Worm (Caenorhabditis elegans) whole organism, L1 larva: ENCODE measurements around the gene C26D10.7.

Source experiments
- C04F5.9 ChIP-seq: sonication (generic microtip); optimal IDR thresholded peaks from 2 replicates; lab custom pipeline; 2016; ENCODE audit warnings: missing genetic modification characterization, missing compliant biosample characterization
- C34B4.2 ChIP-seq: sonication (generic microtip); optimal IDR thresholded peaks from 2 replicates; lab custom pipeline; 2017; ENCODE audit warnings: mild to moderate bottlenecking, missing genetic modification characterization, missing compliant biosample characterization
- Y116A8C.19 ChIP-seq: sonication (generic microtip); optimal IDR thresholded peaks from 2 replicates; lab custom pipeline; 2016; ENCODE audit warnings: missing compliant biosample characterization, missing genetic modification characterization, borderline replicate concordance
- aha-1 ChIP-seq: fragments of 150-350 bp; optimal IDR thresholded peaks from 2 replicates; lab custom pipeline; 2014; ENCODE audit warnings: missing biosample characterization, missing genetic modification characterization
- aly-2 ChIP-seq: fragments of 150-350 bp; optimal IDR thresholded peaks from 2 replicates; lab custom pipeline; 2014; ENCODE audit warnings: missing biosample characterization, missing genetic modification characterization
- ama-1 ChIP-seq: fragments of 150-350 bp; optimal IDR thresholded peaks from 2 replicates; lab custom pipeline; 2014
- ceh-8 ChIP-seq: fragments of 200-800 bp; sonication (Bioruptor generic); optimal IDR thresholded peaks from 2 replicates; lab custom pipeline; 2018; ENCODE audit warnings: mild to moderate bottlenecking, missing genetic modification characterization, moderate library complexity, missing compliant biosample characterization
- ceh-82 ChIP-seq, 3 experiments: fragments of 150-350 bp in 1 of 3; sonication (generic microtip) in 2 of 3; optimal IDR thresholded peaks; 2 replicates each; lab custom pipeline; 2014 to 2017; ENCODE audit warnings: missing biosample characterization in 3 of 3, missing genetic modification characterization in 3 of 3
- ceh-88 ChIP-seq: fragments of 200-800 bp; sonication (Bioruptor generic); IDR thresholded peaks from 2 replicates; pipeline ENCODE4 v1.3.6; 2022; ENCODE audit warnings: missing genetic modification characterization, missing compliant biosample characterization
- ceh-90 ChIP-seq: sonication (generic microtip); optimal IDR thresholded peaks from 2 replicates; lab custom pipeline; 2016; ENCODE audit warnings: missing genetic modification characterization, missing compliant biosample characterization
- dpl-1 ChIP-seq, 3 experiments: fragments of 150-350 bp in 2 of 3; sonication (generic microtip) in 1 of 3; optimal IDR thresholded peaks; 2 replicates each; lab custom pipeline; 2014 to 2017; ENCODE audit warnings: missing biosample characterization in 3 of 3, missing genetic modification characterization in 3 of 3, missing genetic modification reagents in 3 of 3
- dsc-1 ChIP-seq: sonication (generic microtip); optimal IDR thresholded peaks from 2 replicates; lab custom pipeline; 2016; ENCODE audit warnings: mild to moderate bottlenecking, missing genetic modification characterization, missing compliant biosample characterization
- egl-13 ChIP-seq: sonication (generic microtip); optimal IDR thresholded peaks from 2 replicates; lab custom pipeline; 2016; ENCODE audit warnings: missing genotype, missing genetic modification reagents, missing genetic modification characterization, missing compliant biosample characterization
- egl-27 ChIP-seq, 2 experiments: fragments of 150-350 bp in 1 of 2; sonication (generic microtip); optimal IDR thresholded peaks; 3 replicates each; lab custom pipeline; 2017 to 2018; ENCODE audit warnings: missing biosample characterization in 2 of 2, missing genetic modification characterization in 2 of 2, missing genetic modification reagents in 2 of 2
- elt-2 ChIP-seq: sonication (generic microtip); optimal IDR thresholded peaks from 2 replicates; lab custom pipeline; 2016; ENCODE audit warnings: missing genetic modification characterization, mild to moderate bottlenecking, inconsistent platforms, missing compliant biosample characterization, missing genetic modification reagents
- elt-3 ChIP-seq, 6 experiments: fragments of 150-350 bp in 1 of 6; sonication (generic microtip); optimal IDR thresholded peaks; 2 replicates each; lab custom pipeline; 2017 to 2018; ENCODE audit warnings: missing biosample characterization in 6 of 6, missing genetic modification characterization in 6 of 6, inconsistent platforms in 1 of 6
- fkh-8 ChIP-seq: sonication (generic microtip); optimal IDR thresholded peaks from 2 replicates; lab custom pipeline; 2016; ENCODE audit warnings: mild to moderate bottlenecking, missing genetic modification characterization, missing compliant biosample characterization
- grh-1 ChIP-seq: fragments of 200-800 bp; sonication (Bioruptor generic); IDR thresholded peaks from 2 replicates; pipeline ENCODE4 v1.3.6; 2022; ENCODE audit warnings: missing genetic modification reagents, missing genetic modification characterization, missing compliant biosample characterization
- hlh-17 ChIP-seq: fragments of 200-800 bp; sonication (Bioruptor generic); optimal IDR thresholded peaks from 2 replicates; lab custom pipeline; 2018; ENCODE audit warnings: missing genetic modification characterization, mild to moderate bottlenecking, missing compliant biosample characterization, moderate library complexity, borderline replicate concordance
- hlh-4 ChIP-seq: sonication (generic microtip); optimal IDR thresholded peaks from 2 replicates; lab custom pipeline; 2016; ENCODE audit warnings: mild to moderate bottlenecking, missing genetic modification characterization, missing compliant biosample characterization
- hpl-2 ChIP-seq: fragments of 150-350 bp; optimal IDR thresholded peaks from 2 replicates; lab custom pipeline; 2014; ENCODE audit warnings: missing biosample characterization, missing genetic modification reagents, missing genetic modification characterization
- irx-1 ChIP-seq: sonication (generic microtip); optimal IDR thresholded peaks from 2 replicates; lab custom pipeline; 2016; ENCODE audit warnings: missing genetic modification characterization, missing compliant biosample characterization
- jun-1 ChIP-seq: fragments of 150-350 bp; optimal IDR thresholded peaks from 2 replicates; lab custom pipeline; 2014; ENCODE audit warnings: missing biosample characterization, missing genetic modification reagents, missing genetic modification characterization
- lin-13 ChIP-seq: fragments of 150-350 bp; optimal IDR thresholded peaks from 2 replicates; lab custom pipeline; 2014; ENCODE audit warnings: missing biosample characterization, missing genetic modification reagents, missing genetic modification characterization
- lin-15B ChIP-seq: fragments of 150-350 bp; sonication (generic microtip); optimal IDR thresholded peaks from 3 replicates; lab custom pipeline; 2014; ENCODE audit warnings: missing biosample characterization, missing genetic modification characterization
- lin-35 ChIP-seq, 2 experiments: fragments of 150-350 bp; optimal IDR thresholded peaks; 2 replicates each; lab custom pipeline; 2014; ENCODE audit warnings: missing biosample characterization in 2 of 2, missing genetic modification characterization in 2 of 2, missing genetic modification reagents in 2 of 2
- lin-39 ChIP-seq: fragments of 150-350 bp; optimal IDR thresholded peaks from 2 replicates; lab custom pipeline; 2014; ENCODE audit warnings: missing biosample characterization, missing genetic modification reagents, missing genetic modification characterization
- mef-2 ChIP-seq: fragments of 150-350 bp; optimal IDR thresholded peaks from 2 replicates; lab custom pipeline; 2014; ENCODE audit warnings: missing biosample characterization, missing genetic modification characterization
- nhr-20 ChIP-seq: sonication (generic microtip); optimal IDR thresholded peaks from 2 replicates; lab custom pipeline; 2016; ENCODE audit warnings: mild to moderate bottlenecking, missing genetic modification characterization, missing compliant biosample characterization
- nhr-47 ChIP-seq: sonication (generic microtip); optimal IDR thresholded peaks from 2 replicates; lab custom pipeline; 2016; ENCODE audit warnings: mild to moderate bottlenecking, missing genetic modification characterization, moderate library complexity, missing compliant biosample characterization
- nhr-71 ChIP-seq: sonication (generic microtip); optimal IDR thresholded peaks from 2 replicates; lab custom pipeline; 2016; ENCODE audit warnings: mild to moderate bottlenecking, missing genetic modification characterization, moderate library complexity, missing compliant biosample characterization
- nhr-76 ChIP-seq: sonication (generic microtip); optimal IDR thresholded peaks from 2 replicates; lab custom pipeline; 2017; ENCODE audit warnings: missing biosample characterization, missing genetic modification characterization
- nhr-77 ChIP-seq: fragments of 150-350 bp; optimal IDR thresholded peaks from 2 replicates; lab custom pipeline; 2014; ENCODE audit warnings: missing biosample characterization, missing genetic modification characterization
- nhr-90 ChIP-seq: sonication (generic microtip); optimal IDR thresholded peaks from 2 replicates; lab custom pipeline; 2016; ENCODE audit warnings: mild to moderate bottlenecking, missing genetic modification characterization, missing compliant biosample characterization; ENCODE audit not compliant: poor library complexity
- pag-3 ChIP-seq: sonication (generic microtip); optimal IDR thresholded peaks from 2 replicates; lab custom pipeline; 2017; ENCODE audit warnings: missing genetic modification characterization, mild to moderate bottlenecking, missing compliant biosample characterization, antibody characterized with exemption, borderline replicate concordance; ENCODE audit not compliant: insufficient read depth
- snpc-4 ChIP-seq: fragments of 150-350 bp; optimal IDR thresholded peaks from 2 replicates; lab custom pipeline; 2014; ENCODE audit warnings: missing biosample characterization, missing genetic modification characterization
- sptf-1 ChIP-seq: fragments of 150-350 bp; optimal IDR thresholded peaks from 2 replicates; lab custom pipeline; 2014; ENCODE audit warnings: missing biosample characterization, missing genetic modification characterization
- swsn-7 ChIP-seq: sonication (generic microtip); optimal IDR thresholded peaks from 2 replicates; lab custom pipeline; 2016; ENCODE audit warnings: missing genetic modification characterization, missing compliant biosample characterization
- tbx-2 ChIP-seq: sonication (generic microtip); optimal IDR thresholded peaks from 2 replicates; lab custom pipeline; 2016; ENCODE audit warnings: missing genetic modification characterization, missing compliant biosample characterization
- zip-4 ChIP-seq: fragments of 200-800 bp; sonication (Bioruptor generic); optimal IDR thresholded peaks from 2 replicates; lab custom pipeline; 2018; ENCODE audit warnings: mild to moderate bottlenecking, missing genetic modification characterization, moderate library complexity, missing compliant biosample characterization
- ztf-11 ChIP-seq, 2 experiments: sonication (generic microtip); optimal IDR thresholded peaks; 2 replicates each; lab custom pipeline; 2016 to 2017; ENCODE audit warnings: missing genetic modification characterization in 2 of 2, missing biosample characterization in 1 of 2, missing compliant biosample characterization in 1 of 2
- ztf-4 ChIP-seq: fragments of 150-350 bp; optimal IDR thresholded peaks from 2 replicates; lab custom pipeline; 2014; ENCODE audit warnings: missing biosample characterization, missing genetic modification characterization

Gene C26D10.7

ce11 chrII:8325002-8325539 is 8.7 kb upstream of the C26D10.7 start, which contains the start of the genes ran-3 and C26D10.3 (continued):
- TF ChIP-seq Y116A8C.19 (no peak), pag-3 (tag; lab: Kevin White, UChicago) (no peak), C34B4.2 (tag; lab: Kevin White, UChicago) (no peak), egl-27 (tag; optimal IDR thresholded peaks at IDR 0.05; lab: Kevin White, UChicago) (no peak), ceh-90 (tag; lab: Kevin White, UChicago) (no peak)
- TF ChIP-seq, all 84 proteins: peak for 28

ce11 chrII:8326228-8326960 is 7.3 kb upstream of the C26D10.7 start:
- TF ChIP-seq irx-1 (tag; lab: Kevin White, UChicago) (no peak), nhr-71 (tag; lab: Kevin White, UChicago) (no peak), hlh-4 (tag; lab: Kevin White, UChicago) (no peak), snpc-4 (tag; lab: Kevin White, UChicago) (no peak), Y116A8C.19 (no peak), dsc-1 (tag; lab: Kevin White, UChicago) (no peak), grh-1 (no peak), nhr-47 (tag; lab: Kevin White, UChicago) (peak; percentile 5), ztf-4 (tag; lab: Kevin White, UChicago) (no peak)

ce11 chrII:8327450-8327849 is 6.3 kb upstream of the C26D10.7 start:
- TF ChIP-seq lin-35 (GFP tag; optimal IDR thresholded peaks at IDR 0.05; lab: Kevin White, UChicago), result no peak

- TF ChIP-seq nhr-77 (tag; lab: Kevin White, UChicago), result peak; percentile 69
- TF ChIP-seq ama-1, result peak; percentile 8
- no peak for TF ChIP-seq aha-1
- TF ChIP-seq lin-39 (tag; lab: Kevin White, UChicago), result peak; percentile 97
- TF ChIP-seq mef-2, result no peak
- peak; percentile 24 for TF ChIP-seq elt-2 (tag; lab: Kevin White, UChicago)
- TF ChIP-seq hlh-4 (tag; lab: Kevin White, UChicago), result no peak
- peak; percentile 11 for TF ChIP-seq ztf-4 (tag; lab: Kevin White, UChicago)
- peak; percentile 24 to 88 (median 69) for TF ChIP-seq ceh-82 (tag; optimal IDR thresholded peaks at IDR 0.05; lab: Kevin White, UChicago)
- TF ChIP-seq dpl-1 (GFP tag; optimal IDR thresholded peaks at IDR 0.05; lab: Kevin White, UChicago), result peak; percentile 93 to 95 (median 93)
- no peak for TF ChIP-seq snpc-4 (tag; lab: Kevin White, UChicago)
- peak; percentile 74 for TF ChIP-seq fkh-8 (tag; lab: Kevin White, UChicago)
- TF ChIP-seq nhr-71 (tag; lab: Kevin White, UChicago), result peak; percentile 91
- TF ChIP-seq ceh-88 (GFP tag; lab: Robert Waterston, UW), result no peak
- TF ChIP-seq nhr-20, result peak; percentile 87
- peak; percentile 82 for TF ChIP-seq lin-15B (tag; lab: Kevin White, UChicago)
- TF ChIP-seq tbx-2 (tag; lab: Kevin White, UChicago), result peak; percentile 76
- TF ChIP-seq hlh-17 (GFP tag; lab: Kevin White, UChicago), result no peak
- TF ChIP-seq ceh-8 (GFP tag; lab: Kevin White, UChicago), result peak; percentile 40
- TF ChIP-seq nhr-76 (tag; lab: Kevin White, UChicago), result no peak
- peak; percentile 93 to 98 for TF ChIP-seq lin-35 (GFP tag; optimal IDR thresholded peaks at IDR 0.05; lab: Kevin White, UChicago)
- peak; percentile 2 for TF ChIP-seq egl-13
- TF ChIP-seq egl-27 (tag; optimal IDR thresholded peaks at IDR 0.05; lab: Kevin White, UChicago), result no peak
- peak in 3 of 6 experiments; percentile 25 to 63 (median 47) for TF ChIP-seq elt-3 (tag; optimal IDR thresholded peaks at IDR 0.05; lab: Kevin White, UChicago)
- TF ChIP-seq aly-2, result peak; percentile 52
- peak; percentile 89 for TF ChIP-seq lin-13 (GFP tag; lab: Kevin White, UChicago)
- TF ChIP-seq ztf-11 (tag; optimal IDR thresholded peaks at IDR 0.05; lab: Kevin White, UChicago), result peak in 1 of 2 experiments; percentile 47
- TF ChIP-seq nhr-47 (tag; lab: Kevin White, UChicago), result peak; percentile 82
- TF ChIP-seq irx-1 (tag; lab: Kevin White, UChicago), result peak; percentile 39
- TF ChIP-seq hpl-2 (GFP tag; lab: Kevin White, UChicago), result no peak
- TF ChIP-seq nhr-90 (tag; lab: Kevin White, UChicago), result peak; percentile 52
- peak; percentile 55 for TF ChIP-seq jun-1 (tag; lab: Kevin White, UChicago)
- peak; percentile 80 for TF ChIP-seq swsn-7 (tag; lab: Kevin White, UChicago)
- peak; percentile 39 for TF ChIP-seq zip-4 (GFP tag; lab: Kevin White, UChicago)
- no peak for TF ChIP-seq sptf-1 (tag; lab: Kevin White, UChicago)
- TF ChIP-seq C04F5.9, result peak; percentile 64
Observed at ce11 chrII:8328820-8329339, 4.9 kb upstream of the C26D10.7 start, which contains the start of gene hel-1. Gene hel-1, minus strand, starts transcription at chrII:8328870.
